Worm (Caenorhabditis elegans): ENCODE data around the gene eef-1B.2.

DNA sequence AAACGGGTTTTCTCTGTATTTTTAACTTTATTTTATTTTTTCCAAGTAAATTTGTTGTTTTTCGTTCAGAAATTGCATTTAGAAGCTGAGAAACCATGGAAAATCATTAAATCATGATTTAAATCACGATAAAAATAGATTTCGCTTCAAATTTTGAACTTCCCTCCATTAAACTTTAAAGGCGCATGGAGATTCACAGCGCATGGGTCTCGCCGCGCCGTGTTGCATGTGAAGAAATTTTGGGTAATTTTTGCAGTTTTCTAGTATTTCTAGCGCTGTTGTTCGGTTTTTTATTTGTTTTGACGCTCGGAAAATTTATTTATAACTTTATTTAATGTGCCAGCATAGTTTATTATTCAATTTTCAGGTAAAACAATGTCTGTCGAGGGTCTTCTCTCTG, at the start of gene eef-1B.2:
- no peak for TF ChIP-seq elt-1 (tag; optimal IDR thresholded peaks at IDR 0.05; ENCODE audit: borderline replicate concordance, insufficient read depth)
- no peak for TF ChIP-seq nhr-76 (tag; optimal IDR thresholded peaks at IDR 0.05)
- no peak for TF ChIP-seq sptf-1 (tag; optimal IDR thresholded peaks at IDR 0.05)
- TF ChIP-seq unc-62 (GFP tag; optimal IDR thresholded peaks at IDR 0.05) = no peak
- TF ChIP-seq nhr-28 (tag; optimal IDR thresholded peaks at IDR 0.05) = no peak
- no peak for TF ChIP-seq pha-4 (tag; optimal IDR thresholded peaks at IDR 0.05)
- TF ChIP-seq unc-39 (tag; optimal IDR thresholded peaks at IDR 0.05) = no peak
- TF ChIP-seq drap-1 (GFP tag; optimal IDR thresholded peaks at IDR 0.05) = no peak
- TF ChIP-seq nhr-12 (tag; optimal IDR thresholded peaks at IDR 0.05) = no peak
- peak; percentile 74 for TF ChIP-seq lsy-2 (tag; optimal IDR thresholded peaks at IDR 0.05)
- peak; percentile 31 for TF ChIP-seq ces-1 (GFP tag; optimal IDR thresholded peaks at IDR 0.05)
- TF ChIP-seq elt-3 (tag; optimal IDR thresholded peaks at IDR 0.05) = no peak
- peak; percentile 62 for TF ChIP-seq nhr-237 (tag; optimal IDR thresholded peaks at IDR 0.05)
